Worm (Caenorhabditis elegans): ENCODE data around the gene C55A6.4.

- no peak for TF ChIP-seq unc-62 (GFP tag; optimal IDR thresholded peaks at IDR 0.05)
- no peak for TF ChIP-seq egl-27 (tag; optimal IDR thresholded peaks at IDR 0.05)
- TF ChIP-seq skn-1 (tag; optimal IDR thresholded peaks at IDR 0.05), result no peak
Observed at ce11 chrV:11525338-11525737, 7.6 kb upstream of the C55A6.4 start.
